Fruit fly (Drosophila melanogaster) whole organism, embryonic: ENCODE data around the gene CG6912.

ENCODE experiments used
- BtbVII ChIP-seq: fragments of 200-800 bp; sonication (Bioruptor generic); optimal IDR thresholded peaks from 3 replicates; lab custom pipeline; 2017; ENCODE audit warnings: missing biosample characterization, mild to moderate bottlenecking, missing genetic modification characterization
- CG11247 ChIP-seq: fragments of 200-800 bp; sonication (Bioruptor generic); IDR thresholded peaks from 2 replicates; pipeline ENCODE4 v1.3.6; 2022; ENCODE audit warnings: missing biosample characterization, missing genetic modification characterization
- CG11504 ChIP-seq: fragments of 200-800 bp; sonication (Bioruptor generic); optimal IDR thresholded peaks from 3 replicates; lab custom pipeline; 2019; ENCODE audit warnings: missing biosample characterization, mild to moderate bottlenecking, missing genetic modification characterization, moderate library complexity
- CG13123 ChIP-seq: fragments of 200-800 bp; sonication (Bioruptor generic); optimal IDR thresholded peaks from 2 replicates; lab custom pipeline; 2016; ENCODE audit warnings: missing biosample characterization, missing genetic modification characterization
- CG17385 ChIP-seq: fragments of 200-800 bp; sonication (Bioruptor generic); optimal IDR thresholded peaks from 3 replicates; lab custom pipeline; 2018; ENCODE audit warnings: missing biosample characterization, mild to moderate bottlenecking, missing genetic modification characterization
- CG2129 ChIP-seq: fragments of 200-800 bp; sonication (Bioruptor generic); IDR thresholded peaks from 2 replicates; pipeline ENCODE4 v1.3.6; 2022; ENCODE audit warnings: missing biosample characterization, missing genetic modification characterization; ENCODE audit not compliant: partially characterized antibody
- CG2678 ChIP-seq: fragments of 200-800 bp; sonication (Bioruptor generic); optimal IDR thresholded peaks from 3 replicates; lab custom pipeline; 2019; ENCODE audit warnings: missing biosample characterization, mild to moderate bottlenecking, missing genetic modification characterization, moderate library complexity
- CG2712 ChIP-seq: fragments of 200-800 bp; optimal IDR thresholded peaks from 3 replicates; lab custom pipeline; 2019; ENCODE audit warnings: missing biosample characterization, mild to moderate bottlenecking, missing genetic modification characterization, moderate library complexity
- CG31441 ChIP-seq: fragments of 200-800 bp; sonication (Bioruptor generic); IDR thresholded peaks from 2 replicates; pipeline ENCODE4 v1.3.6; 2022; ENCODE audit warnings: missing biosample characterization, missing genetic modification characterization
- CG3838 ChIP-seq: fragments of 200-800 bp; sonication (Bioruptor generic); optimal IDR thresholded peaks from 3 replicates; lab custom pipeline; 2016; ENCODE audit warnings: missing biosample characterization, missing genetic modification characterization
- Camta ChIP-seq: fragments of 200-800 bp; sonication (Bioruptor generic); optimal IDR thresholded peaks from 2 replicates; lab custom pipeline; 2016; ENCODE audit warnings: missing biosample characterization, missing genetic modification characterization
- Dll ChIP-seq: fragments of 200-800 bp; sonication (Bioruptor generic); IDR thresholded peaks from 4 replicates; pipeline ENCODE4 v1.3.6; 2022; ENCODE audit warnings: missing biosample characterization, missing genetic modification characterization; ENCODE audit not compliant: partially characterized antibody
- Drgx ChIP-seq: fragments of 200-800 bp; sonication (Bioruptor generic); IDR thresholded peaks from 2 replicates; pipeline ENCODE4 v1.3.6; 2022; ENCODE audit warnings: missing biosample characterization, missing genetic modification characterization
- Ets65A ChIP-seq: fragments of 200-800 bp; sonication (Bioruptor generic); peaks from one replicate; lab custom pipeline; 2016; ENCODE audit warnings: missing biosample characterization, missing genetic modification characterization
- Hand ChIP-seq: fragments of 200-800 bp; sonication (Bioruptor generic); optimal IDR thresholded peaks from 2 replicates; lab custom pipeline; 2017; ENCODE audit warnings: mild to moderate bottlenecking, missing biosample characterization, missing genetic modification reagents, missing genetic modification characterization
- HmgZ ChIP-seq: fragments of 200-800 bp; sonication (Bioruptor generic); optimal IDR thresholded peaks from 2 replicates; lab custom pipeline; 2018; ENCODE audit warnings: missing biosample characterization, mild to moderate bottlenecking, missing genetic modification characterization
- Hr51 ChIP-seq, 2 experiments: fragments of 200-800 bp; sonication (Bioruptor generic); optimal IDR thresholded peaks; 2 replicates in 1 of 2; 3 replicates in 1 of 2; lab custom pipeline; 2016 to 2018; ENCODE audit warnings: missing biosample characterization in 2 of 2, missing genetic modification characterization in 2 of 2, mild to moderate bottlenecking in 1 of 2, moderate library complexity in 1 of 2
- Med ChIP-seq: fragments of 200-800 bp; sonication (Bioruptor generic); peaks from one replicate; lab custom pipeline; 2016; ENCODE audit warnings: missing biosample characterization, missing genetic modification characterization, mild to moderate bottlenecking, inconsistent platforms, moderate library complexity
- NC2β ChIP-seq: fragments of 200-800 bp; sonication (Bioruptor generic); optimal IDR thresholded peaks from 2 replicates; lab custom pipeline; 2016; ENCODE audit warnings: missing biosample characterization, missing genetic modification characterization
- Nf-YA ChIP-seq: fragments of 200-800 bp; sonication (Bioruptor generic); IDR thresholded peaks from 2 replicates; pipeline ENCODE4 v1.3.6; 2022; ENCODE audit warnings: missing biosample characterization, missing genetic modification characterization
- Sry-β ChIP-seq: fragments of 200-800 bp; sonication (Bioruptor generic); optimal IDR thresholded peaks from 2 replicates; lab custom pipeline; 2018; ENCODE audit warnings: missing biosample characterization, mild to moderate bottlenecking, missing genetic modification characterization, moderate library complexity
- ash1 ChIP-seq: fragments of 200-800 bp; sonication (Bioruptor generic); optimal IDR thresholded peaks from 2 replicates; lab custom pipeline; 2018; ENCODE audit warnings: missing biosample characterization, mild to moderate bottlenecking, missing genetic modification characterization
- bsh ChIP-seq, 2 experiments: fragments of 200-800 bp; sonication (Bioruptor generic); optimal IDR thresholded peaks; 2 replicates each; lab custom pipeline; 2017 to 2018; ENCODE audit warnings: mild to moderate bottlenecking in 2 of 2, missing biosample characterization in 2 of 2, missing genetic modification characterization in 2 of 2, moderate library complexity in 1 of 2
- dmrt99B ChIP-seq: fragments of 200-800 bp; sonication (Bioruptor generic); optimal IDR thresholded peaks from 2 replicates; lab custom pipeline; 2018; ENCODE audit warnings: missing biosample characterization, mild to moderate bottlenecking, missing genetic modification characterization, moderate library complexity
- gem ChIP-seq: fragments of 200-800 bp; sonication (Bioruptor generic); optimal IDR thresholded peaks from 2 replicates; lab custom pipeline; 2019; ENCODE audit warnings: missing biosample characterization, mild to moderate bottlenecking, missing genetic modification characterization, moderate library complexity
- grau ChIP-seq: fragments of 200-800 bp; optimal IDR thresholded peaks from 3 replicates; lab custom pipeline; 2019; ENCODE audit warnings: missing biosample characterization, mild to moderate bottlenecking, missing genetic modification characterization, moderate library complexity
- ken ChIP-seq: fragments of 200-800 bp; sonication (Bioruptor generic); IDR thresholded peaks from 3 replicates; pipeline ENCODE4 v1.3.6; 2022; ENCODE audit warnings: missing biosample characterization, missing genetic modification characterization
- nmo ChIP-seq: fragments of 200-800 bp; sonication (Bioruptor generic); optimal IDR thresholded peaks from 2 replicates; lab custom pipeline; 2018; ENCODE audit warnings: missing biosample characterization, mild to moderate bottlenecking, missing genetic modification characterization, moderate library complexity
- phol ChIP-seq: fragments of 200-800 bp; sonication (Bioruptor generic); optimal IDR thresholded peaks from 3 replicates; lab custom pipeline; 2018; ENCODE audit warnings: missing biosample characterization, mild to moderate bottlenecking, missing genetic modification characterization, moderate library complexity
- prd ChIP-seq, 3 experiments: fragments of >200 bp in 2 of 3; fragments of 200-800 bp in 1 of 3; sonication (Bioruptor generic) in 1 of 3; optimal IDR thresholded peaks in 2 of 3; IDR thresholded peaks in 1 of 3; 2 replicates in 2 of 3; 3 replicates in 1 of 3; pipeline versions ENCODE4 v1.3.6 to Lab custom; 2017 to 2022; ENCODE audit warnings: missing biosample characterization in 1 of 3, missing genetic modification characterization in 1 of 3
- pum ChIP-seq: fragments of 200-800 bp; sonication (Bioruptor generic); optimal IDR thresholded peaks from 2 replicates; lab custom pipeline; 2016; ENCODE audit warnings: missing biosample characterization, missing genetic modification characterization
- ro ChIP-seq: fragments of 200-800 bp; sonication (Bioruptor generic); IDR thresholded peaks from 2 replicates; pipeline ENCODE4 v1.3.6; 2022; ENCODE audit warnings: missing biosample characterization, missing genetic modification characterization
- tin ChIP-seq: fragments of 200-800 bp; sonication (Bioruptor generic); optimal IDR thresholded peaks from 3 replicates; lab custom pipeline; 2016; ENCODE audit warnings: missing biosample characterization, missing genetic modification characterization
- trh ChIP-seq: fragments of 200-800 bp; sonication (Bioruptor generic); optimal IDR thresholded peaks from 2 replicates; lab custom pipeline; 2016; ENCODE audit warnings: missing biosample characterization, missing genetic modification characterization
- unc-4 ChIP-seq: fragments of 200-800 bp; sonication (Bioruptor generic); IDR thresholded peaks from 2 replicates; pipeline ENCODE4 v1.3.6; 2022; ENCODE audit warnings: missing biosample characterization, missing genetic modification characterization; ENCODE audit not compliant: partially characterized antibody
- unpg ChIP-seq: fragments of 200-800 bp; sonication (Bioruptor generic); optimal IDR thresholded peaks from 3 replicates; lab custom pipeline; 2018; ENCODE audit warnings: missing biosample characterization, mild to moderate bottlenecking, missing genetic modification characterization, moderate library complexity
- vfl ChIP-seq: fragments of 200-800 bp; sonication (Bioruptor generic); optimal IDR thresholded peaks from 2 replicates; lab custom pipeline; 2016; ENCODE audit warnings: missing biosample characterization, missing genetic modification characterization

Gene CG6912

DNA sequence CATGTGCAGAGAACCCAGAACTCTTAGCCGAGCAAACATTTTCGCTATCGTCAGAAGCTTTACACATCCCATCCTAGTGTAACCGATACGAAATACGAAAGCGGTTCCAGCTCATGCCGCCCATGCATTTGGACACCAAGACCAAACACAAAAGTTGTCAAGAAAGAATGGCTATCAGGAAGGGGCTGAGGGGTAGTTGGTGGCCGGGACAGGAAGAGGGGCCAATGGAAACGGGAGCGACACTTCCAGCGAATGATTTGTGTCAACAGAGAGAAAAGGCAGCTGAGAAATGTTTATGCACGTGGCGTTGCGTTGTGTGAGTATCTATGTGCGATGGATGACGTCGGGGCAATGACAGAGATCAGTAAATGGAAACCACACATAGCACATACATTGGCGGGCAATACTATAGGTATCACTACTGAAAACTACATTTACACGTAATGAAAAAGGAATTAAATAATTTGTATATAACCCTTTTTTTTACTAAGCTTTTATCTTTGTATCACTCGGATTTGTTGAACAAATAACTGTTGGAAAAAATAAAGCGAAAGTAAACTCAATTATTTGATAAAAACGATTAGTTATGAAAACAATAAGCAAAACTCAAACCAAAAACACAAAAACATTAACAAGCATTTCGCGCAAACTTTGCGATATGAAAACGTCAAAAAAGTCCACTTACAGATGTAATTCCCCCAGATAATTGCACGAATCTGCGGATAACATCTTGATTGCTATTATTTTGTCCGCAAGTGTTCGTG, 22.2 kb downstream of the CG6912 start (continued):
- no peak for TF ChIP-seq prd (optimal IDR thresholded peaks at IDR 0.05; lab: Kevin White, UChicago)
- no peak; the same call in 2 of the 3 replicates for TF ChIP-seq prd (GFP tag; IDR thresholded peaks at IDR 0.05; lab: Robert Waterston, UW)
- TF ChIP-seq grau, result peak; percentile 30
- TF ChIP-seq CG3838 (GFP tag; lab: Kevin White, UChicago), result no peak
- no peak for TF ChIP-seq BtbVII (GFP tag; lab: Kevin White, UChicago)
- TF ChIP-seq ash1 (GFP tag; lab: Kevin White, UChicago), result no peak
- TF ChIP-seq trh (GFP tag; lab: Kevin White, UChicago), result no peak
- no peak for TF ChIP-seq Hand (GFP tag; lab: Kevin White, UChicago)
- no peak for TF ChIP-seq HmgZ (tag; lab: Kevin White, UChicago)
- peak in 1 of 2 experiments; percentile 60 for TF ChIP-seq Hr51 (GFP tag; optimal IDR thresholded peaks at IDR 0.05; lab: Kevin White, UChicago)
- TF ChIP-seq NC2β, result no peak
- peak; percentile 30 for TF ChIP-seq tin (GFP tag; lab: Kevin White, UChicago)
- TF ChIP-seq CG2678 (tag; lab: Kevin White, UChicago), result peak; percentile 63
- peak; percentile 78 for TF ChIP-seq nmo
- TF ChIP-seq Sry-β (GFP tag; lab: Kevin White, UChicago), result no peak
- TF ChIP-seq unc-4 (GFP tag; lab: Robert Waterston, UW), result no peak
- peak; percentile 62 for TF ChIP-seq Med (GFP tag; lab: Kevin White, UChicago)
- peak; percentile 18 for TF ChIP-seq unpg (GFP tag; lab: Kevin White, UChicago)
- TF ChIP-seq ken (GFP tag; lab: Robert Waterston, UW), result no peak
- TF ChIP-seq CG31441 (GFP tag; lab: Robert Waterston, UW), result peak; percentile 71
- peak; percentile 6 for TF ChIP-seq CG17385 (GFP tag; lab: Kevin White, UChicago)
- TF ChIP-seq Ets65A (GFP tag; lab: Kevin White, UChicago), result peak; percentile 83
- TF ChIP-seq Nf-YA, result 0 out of 2 replicates have a peak, but pooled peaks have one; percentile 21
- peak; percentile 29 for TF ChIP-seq Camta (GFP tag; lab: Kevin White, UChicago)
- peak; percentile 15 for TF ChIP-seq pum (GFP tag; lab: Kevin White, UChicago)
- TF ChIP-seq phol (tag; lab: Kevin White, UChicago), result peak; percentile 70
- TF ChIP-seq Dll (GFP tag; lab: Robert Waterston, UW), result no peak
- TF ChIP-seq vfl (GFP tag; lab: Kevin White, UChicago), result no peak

DNA sequence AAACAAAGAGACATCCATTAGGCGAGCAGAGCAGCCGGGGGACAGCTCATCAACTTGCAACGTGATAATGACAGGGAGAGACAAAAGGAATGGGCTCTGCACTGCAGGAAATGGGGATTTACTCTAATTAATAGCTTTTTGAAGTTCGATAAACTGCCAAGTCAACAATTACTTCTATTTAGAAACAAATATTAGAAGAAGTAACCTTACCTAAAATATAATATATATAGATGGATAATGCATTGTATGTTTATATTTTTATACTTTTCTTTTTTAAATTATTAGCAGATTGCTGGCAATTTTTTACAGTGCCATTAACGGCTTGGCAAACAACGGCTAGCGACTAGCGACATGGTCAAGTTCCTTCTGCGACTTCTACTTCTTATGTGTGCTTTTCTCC, 23.2 kb downstream of the CG6912 start:
- TF ChIP-seq CG2712 (tag; lab: Kevin White, UChicago), result no peak
- peak in 1 of 2 experiments; percentile 14 for TF ChIP-seq bsh (GFP tag; optimal IDR thresholded peaks at IDR 0.05; lab: Kevin White, UChicago)
- TF ChIP-seq CG13123 (GFP tag; lab: Kevin White, UChicago), result no peak
- peak; percentile 1 for TF ChIP-seq dmrt99B (tag; lab: Kevin White, UChicago)
- peak; percentile 3 for TF ChIP-seq CG2678 (tag; lab: Kevin White, UChicago)
- TF ChIP-seq CG11504, result peak; percentile 13
- peak; percentile 37; the same call in 1 of the 2 replicates for TF ChIP-seq Drgx
- TF ChIP-seq CG11247 (GFP tag; lab: Robert Waterston, UW), result no peak
- no peak for TF ChIP-seq ro (GFP tag; lab: Robert Waterston, UW)
- TF ChIP-seq CG2129 (GFP tag; lab: Robert Waterston, UW), result no peak
- peak; percentile 13 for TF ChIP-seq gem (tag; lab: Kevin White, UChicago)
- TF ChIP-seq Med (GFP tag; lab: Kevin White, UChicago), result peak; percentile 44
